Worm (Caenorhabditis elegans): ENCODE results near the gene chil-13.

DNA sequence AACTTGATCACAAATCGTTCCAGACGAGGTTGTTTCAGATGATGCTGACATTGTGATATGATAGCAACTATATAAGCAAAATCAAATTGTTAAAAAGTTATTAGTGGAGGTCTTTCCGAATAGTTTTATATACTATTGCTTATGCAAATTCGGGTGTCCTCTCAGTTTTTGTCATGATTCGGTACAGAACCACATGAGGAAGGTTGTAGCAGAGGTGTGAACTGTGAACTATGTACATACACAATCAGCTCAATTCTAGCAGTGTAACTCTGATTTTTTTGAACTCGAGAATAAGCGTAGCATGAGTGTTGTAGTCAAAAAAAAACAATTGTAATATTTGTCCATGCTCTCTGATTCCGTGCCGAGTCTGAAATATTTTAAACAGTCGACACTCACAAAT, 35.0 kb downstream of the chil-13 start, which contains the start of gene Y51B9A.6:
- no peak for TF ChIP-seq sdc-2 (tag; optimal IDR thresholded peaks at IDR 0.05)
- no peak for TF ChIP-seq ets-4 (tag; optimal IDR thresholded peaks at IDR 0.05)
- no peak for TF ChIP-seq che-1 (tag; optimal IDR thresholded peaks at IDR 0.05)
- no peak for TF ChIP-seq dve-1 (tag; optimal IDR thresholded peaks at IDR 0.05)
- no peak for TF ChIP-seq K09A11.1 (tag; optimal IDR thresholded peaks at IDR 0.05; ENCODE audit: insufficient read depth)
- no peak for TF ChIP-seq elt-2 (tag; optimal IDR thresholded peaks at IDR 0.05)
- TF ChIP-seq rnt-1 (tag; optimal IDR thresholded peaks at IDR 0.05), result no peak
- no peak for TF ChIP-seq ceh-34 (tag; optimal IDR thresholded peaks at IDR 0.05)
- no peak for TF ChIP-seq fkh-10 (GFP tag; optimal IDR thresholded peaks at IDR 0.05)
- no peak for TF ChIP-seq ama-1 (optimal IDR thresholded peaks at IDR 0.05)
- no peak for TF ChIP-seq ceh-24 (tag; optimal IDR thresholded peaks at IDR 0.05)
